Fruit fly (Drosophila melanogaster) whole organism, prepupa: ENCODE measurements around the gene idc.

ENCODE experiments used
- CG32006 ChIP-seq: fragments of 200-800 bp; sonication (Bioruptor generic); optimal IDR thresholded peaks from 3 replicates; lab custom pipeline; 2017; ENCODE audit warnings: missing biosample characterization, mild to moderate bottlenecking, missing genetic modification characterization
- CG34406 ChIP-seq: fragments of 200-800 bp; sonication (Bioruptor generic); optimal IDR thresholded peaks from 3 replicates; lab custom pipeline; 2016; ENCODE audit warnings: missing biosample characterization, missing genetic modification characterization
- CG7368 ChIP-seq: fragments of 200-800 bp; sonication (Bioruptor generic); optimal IDR thresholded peaks from 3 replicates; lab custom pipeline; 2016; ENCODE audit warnings: missing biosample characterization, missing genetic modification characterization
- Gug ChIP-seq: fragments of 200-800 bp; sonication (Bioruptor generic); IDR thresholded peaks from 2 replicates; pipeline ENCODE4 v1.3.6; 2022; ENCODE audit warnings: missing biosample characterization, missing genetic modification characterization
- Hr39 ChIP-seq: fragments of 200-800 bp; sonication (Bioruptor generic); optimal IDR thresholded peaks from 2 replicates; lab custom pipeline; 2016; ENCODE audit warnings: missing biosample characterization, missing genetic modification characterization
- ss ChIP-seq, 2 experiments: fragments of 200-800 bp; sonication (Bioruptor generic); optimal IDR thresholded peaks; 2 replicates in 1 of 2; 3 replicates in 1 of 2; lab custom pipeline; 2017 to 2018; ENCODE audit warnings: mild to moderate bottlenecking in 2 of 2, missing biosample characterization in 2 of 2, missing genetic modification characterization in 2 of 2, moderate library complexity in 1 of 2

DNA sequence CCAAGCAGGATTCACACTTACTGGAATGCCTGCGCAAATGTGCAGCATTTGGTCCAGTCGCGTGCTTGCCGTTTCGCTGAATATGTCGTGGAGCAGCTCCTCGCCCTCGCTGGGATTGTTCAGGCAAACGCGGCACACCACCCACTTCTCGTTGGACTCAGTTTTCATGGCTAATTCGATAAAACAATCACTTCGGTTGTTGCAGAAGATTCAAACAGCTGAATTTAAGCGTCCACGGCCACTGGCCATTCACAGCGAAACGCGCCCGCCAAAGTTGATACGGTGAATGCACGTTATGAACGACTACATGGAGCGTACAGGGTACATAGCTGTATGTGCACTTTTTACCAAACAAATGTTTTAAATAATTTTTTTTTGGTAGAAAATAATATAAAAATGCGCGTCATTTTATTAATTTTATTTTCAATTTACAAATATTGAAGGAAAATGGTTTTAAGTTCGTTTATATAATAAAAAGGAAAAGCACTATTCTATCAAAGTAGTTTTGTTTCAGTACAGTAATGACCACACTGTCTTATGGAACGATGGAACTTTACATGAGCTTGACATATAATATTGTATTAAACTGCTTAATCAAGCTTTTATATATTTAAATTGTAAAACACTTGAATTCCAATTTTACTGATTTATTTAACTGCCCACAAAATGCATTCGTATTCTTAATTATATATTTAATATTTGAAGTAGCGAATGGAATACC, 420 bp upstream of the idc start, which contains the start of gene trem:
- TF ChIP-seq ss (GFP tag; optimal IDR thresholded peaks at IDR 0.05; lab: Kevin White, UChicago) = no peak
- TF ChIP-seq Gug (GFP tag; lab: Robert Waterston, UW) = peak; percentile 71
- TF ChIP-seq CG32006 (GFP tag; lab: Kevin White, UChicago) = peak; percentile 88
- peak; percentile 71 for TF ChIP-seq CG34406
- no peak for TF ChIP-seq CG7368 (GFP tag; lab: Kevin White, UChicago)
- TF ChIP-seq Hr39 = peak; percentile 77
